Fruit fly (Drosophila melanogaster): ENCODE data around the gene CG2061.

The CG2061 gene

dm6 chrX:11137566-11138186, 45.4 kb downstream of the CG2061 start, which contains the start of gene CDK2AP1 (continued):
- TF ChIP-seq CG6683 (GFP tag; optimal IDR thresholded peaks at IDR 0.05) (no peak), CG10274 (GFP tag; optimal IDR thresholded peaks at IDR 0.05) (no peak), fd96Cb (tag; optimal IDR thresholded peaks at IDR 0.05) (no peak), dan (GFP tag; IDR thresholded peaks at IDR 0.05) (no peak), pho (GFP tag; optimal IDR thresholded peaks at IDR 0.05) (peak; percentile 12), zfh1 (GFP tag; IDR thresholded peaks at IDR 0.05) (no peak), gsb (GFP tag; IDR thresholded peaks at IDR 0.05) (no peak), MESR4 (GFP tag; optimal IDR thresholded peaks at IDR 0.05) (peak; percentile 88), chinmo (GFP tag; IDR thresholded peaks at IDR 0.05; ENCODE audit: partially characterized antibody) (peak; percentile 57; the same call in 1 of the 4 replicates), CG18764 (GFP tag; optimal IDR thresholded peaks at IDR 0.05) (no peak), shn (GFP tag; optimal IDR thresholded peaks at IDR 0.05) (peak; percentile 43), Hr51 (GFP tag; optimal IDR thresholded peaks at IDR 0.05) (no peak), twi (tag; optimal IDR thresholded peaks at IDR 0.05) (no peak), Lpt (GFP tag; optimal IDR thresholded peaks at IDR 0.05) (no peak), Dbx (GFP tag; IDR thresholded peaks at IDR 0.05) (no peak), MBD-R2 (GFP tag; IDR thresholded peaks at IDR 0.05) (peak; percentile 41; the same call in 1 of the 2 replicates), CG10366 (GFP tag; IDR thresholded peaks at IDR 0.05) (no peak), CG10147 (GFP tag; optimal IDR thresholded peaks at IDR 0.05) (no peak), CG11723 (GFP tag; optimal IDR thresholded peaks at IDR 0.05) (no peak), CG9932 (GFP tag; IDR thresholded peaks at IDR 0.05) (peak; percentile 55; the same call in 1 of the 2 replicates), CG7839 (tag; optimal IDR thresholded peaks at IDR 0.05) (peak; percentile 26), br (optimal IDR thresholded peaks at IDR 0.05) (no peak), HHEX (GFP tag; optimal IDR thresholded peaks at IDR 0.05) (no peak), CG3995 (GFP tag; optimal IDR thresholded peaks at IDR 0.05) (peak; percentile 33), Hr39 (optimal IDR thresholded peaks at IDR 0.05) (no peak), CG30020 (tag; optimal IDR thresholded peaks at IDR 0.05) (peak; percentile 94), CG7928 (GFP tag; optimal IDR thresholded peaks at IDR 0.05) (no peak), MTF-1 (GFP tag; optimal IDR thresholded peaks at IDR 0.05; ENCODE audit: borderline replicate concordance) (no peak), bbx (GFP tag; IDR thresholded peaks at IDR 0.05; ENCODE audit: partially characterized antibody) (peak; percentile 83), CG8290 (GFP tag; optimal IDR thresholded peaks at IDR 0.05) (peak; percentile 19), CG8290 (tag; optimal IDR thresholded peaks at IDR 0.05) (no peak), B-H2 (GFP tag; optimal IDR thresholded peaks at IDR 0.05) (peak; percentile 11), CoRest (tag; optimal IDR thresholded peaks at IDR 0.05) (peak; percentile 19), HmgZ (tag; optimal IDR thresholded peaks at IDR 0.05) (peak; percentile 39), CG14014 (GFP tag; IDR thresholded peaks at IDR 0.05) (0 out of 2 replicates have a peak, but pooled peaks have one; percentile 17), ATbp (GFP tag; optimal IDR thresholded peaks at IDR 0.05) (no peak), Aef1 (GFP tag; IDR thresholded peaks at IDR 0.05) (peak; percentile 25; the same call in 1 of the 3 replicates), CG4360 (GFP tag; IDR thresholded peaks at IDR 0.05) (no peak), Abd-B (GFP tag; optimal IDR thresholded peaks at IDR 0.05) (peak; percentile 35), Spps (tag; optimal IDR thresholded peaks at IDR 0.05) (no peak), Ets97D (GFP tag; optimal IDR thresholded peaks at IDR 0.05) (peak; percentile 38), CG2129 (GFP tag; IDR thresholded peaks at IDR 0.05; ENCODE audit: partially characterized antibody) (peak; percentile 27; the same call in 1 of the 2 replicates), Hey (tag; optimal IDR thresholded peaks at IDR 0.05) (no peak), CG2120 (GFP tag; optimal IDR thresholded peaks at IDR 0.05) (peak; percentile 32), ro (GFP tag; IDR thresholded peaks at IDR 0.05) (no peak), pfk (GFP tag; optimal IDR thresholded peaks at IDR 0.05) (no peak), CG10321 (GFP tag; IDR thresholded peaks at IDR 0.05) (no peak), aop (GFP tag; IDR thresholded peaks at IDR 0.05) (no peak), CG17912 (GFP tag; optimal IDR thresholded peaks at IDR 0.05) (no peak), nau (GFP tag; optimal IDR thresholded peaks at IDR 0.05) (no peak), CG9817 (tag; optimal IDR thresholded peaks at IDR 0.05) (peak; percentile 15)

Measured in whole organism, embryonic.